Fruit fly (Drosophila melanogaster) S2 (cell line): ENCODE data around the gene CG33272.

Experiments
- CG8478 ChIP-seq: fragments of >200 bp; optimal IDR thresholded peaks from 2 replicates; lab custom pipeline; 2018
- CTCF ChIP-seq, 2 experiments: fragments of >200 bp; optimal IDR thresholded peaks; 2 replicates each; lab custom pipeline; 2018

DNA sequence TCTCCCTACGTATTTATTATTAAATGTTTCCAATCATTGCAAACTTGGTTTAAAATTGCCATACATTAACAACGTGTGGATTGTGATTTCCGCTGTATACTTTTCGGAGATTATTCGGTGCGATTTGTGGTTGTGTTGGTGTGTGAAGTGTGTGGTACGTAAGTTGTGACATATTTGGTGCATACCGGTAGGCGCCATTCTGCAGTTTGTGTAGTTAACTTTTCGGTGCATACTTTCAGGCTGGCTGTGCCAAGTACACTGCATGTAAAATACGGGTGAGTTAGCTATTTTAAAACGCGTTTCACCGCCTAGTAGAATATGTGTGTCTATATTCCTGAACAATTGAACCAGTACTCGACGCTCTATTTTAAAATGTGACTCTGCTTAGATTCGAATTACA, 12.9 kb upstream of the CG33272 start:
- peak; percentile 74 to 75 for TF ChIP-seq CTCF (optimal IDR thresholded peaks at IDR 0.05; lab: Kevin White, UChicago)
- TF ChIP-seq CG8478 (lab: Kevin White, UChicago) = no peak
